Worm (Caenorhabditis elegans): ENCODE results near the gene W01B6.5.

ce11 chrIV:10033053-10033452, 42.9 kb upstream of the W01B6.5 start, which contains the start of gene F44D12.6:
- TF ChIP-seq alr-1 (tag; optimal IDR thresholded peaks at IDR 0.05) (no peak), R02D3.7 (tag; optimal IDR thresholded peaks at IDR 0.05) (no peak)
